Worm (Caenorhabditis elegans): Measurements from ENCODE around the gene nhr-93.

nhr-93 gene

DNA sequence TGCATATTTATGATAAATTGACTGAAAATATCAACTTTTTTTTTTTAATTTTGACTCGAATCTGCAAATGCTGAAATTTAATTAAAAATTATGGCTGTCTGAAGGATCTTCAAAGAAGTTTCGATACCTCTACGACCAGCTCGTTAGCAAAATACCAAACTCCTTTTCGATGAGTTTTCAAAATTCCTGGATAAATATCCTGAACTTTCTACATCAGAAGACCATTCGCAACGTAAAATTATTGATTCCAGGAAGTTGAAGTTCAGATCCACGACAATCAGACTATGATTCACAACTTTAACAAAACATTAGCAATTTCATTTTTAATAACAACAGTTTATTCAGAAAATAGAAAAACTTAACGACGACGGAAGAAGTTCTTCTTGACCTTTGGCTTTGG, 46.8 kb upstream of the nhr-93 start (continued):
- peak; percentile 48 for TF ChIP-seq lsl-1 (GFP tag; optimal IDR thresholded peaks at IDR 0.05)
- no peak for TF ChIP-seq dox-1 (GFP tag; IDR thresholded peaks at IDR 0.05)
- peak; percentile 73 for TF ChIP-seq hsf-1 (GFP tag; IDR thresholded peaks at IDR 0.05)
- peak; percentile 19; the same call in 1 of the 2 replicates for TF ChIP-seq attf-3 (GFP tag; conservative IDR thresholded peaks at IDR 0.05)
- TF ChIP-seq cebp-2 (GFP tag; IDR thresholded peaks at IDR 0.05), result 0 out of 2 replicates have a peak, but pooled peaks have one; percentile 52
- no peak for TF ChIP-seq lir-1 (GFP tag; conservative IDR thresholded peaks at IDR 0.05)
- TF ChIP-seq zim-3 (tag; optimal IDR thresholded peaks at IDR 0.05), result no peak
- peak; percentile 73 for TF ChIP-seq tlf-1 (GFP tag; optimal IDR thresholded peaks at IDR 0.05)
- no peak for TF ChIP-seq ztf-3 (GFP tag; optimal IDR thresholded peaks at IDR 0.05)
- no peak for TF ChIP-seq F37B4.10 (GFP tag; IDR thresholded peaks at IDR 0.05)
- peak; percentile 48 for TF ChIP-seq xnd-1 (tag; optimal IDR thresholded peaks at IDR 0.05)
- peak; percentile 90 for TF ChIP-seq unc-130 (GFP tag; optimal IDR thresholded peaks at IDR 0.05)
- TF ChIP-seq B0336.3 (GFP tag; IDR thresholded peaks at IDR 0.05), result peak; percentile 93
- no peak for TF ChIP-seq madf-3 (GFP tag; IDR thresholded peaks at IDR 0.05)
- no peak for TF ChIP-seq ceh-58 (GFP tag; IDR thresholded peaks at IDR 0.05)
- TF ChIP-seq lin-40 (tag; optimal IDR thresholded peaks at IDR 0.05), result no peak
- TF ChIP-seq mcd-1 (GFP tag; IDR thresholded peaks at IDR 0.05), result peak; percentile 29; the same call in 1 of the 2 replicates
- TF ChIP-seq ceh-100 (GFP tag; IDR thresholded peaks at IDR 0.05), result peak; percentile 33; the same call in 1 of the 2 replicates
- no peak for TF ChIP-seq nhr-27 (tag; optimal IDR thresholded peaks at IDR 0.05)
- TF ChIP-seq T07F8.4 (tag; optimal IDR thresholded peaks at IDR 0.05), result no peak
- TF ChIP-seq nhr-80 (tag; optimal IDR thresholded peaks at IDR 0.05), result no peak
- TF ChIP-seq Y53G8AR.9 (GFP tag; conservative IDR thresholded peaks at IDR 0.05), result peak; percentile 77
- TF ChIP-seq mxl-1 (tag; optimal IDR thresholded peaks at IDR 0.05), result peak; percentile 21
- TF ChIP-seq T26A5.8 (tag; optimal IDR thresholded peaks at IDR 0.05), result no peak
- TF ChIP-seq egl-44 (GFP tag; IDR thresholded peaks at IDR 0.05), result no peak
- TF ChIP-seq hlh-26 (GFP tag; conservative IDR thresholded peaks at IDR 0.05), result no peak
- peak; percentile 85 for TF ChIP-seq snpc-1.3 (tag; optimal IDR thresholded peaks at IDR 0.05; ENCODE audit: insufficient read depth)
- no peak for TF ChIP-seq chd-7 (tag; optimal IDR thresholded peaks at IDR 0.05)
- no peak for TF ChIP-seq ceh-91 (GFP tag; IDR thresholded peaks at IDR 0.05)
- TF ChIP-seq let-607 (tag; optimal IDR thresholded peaks at IDR 0.05), result peak in 1 of 2 experiments; percentile 7
- TF ChIP-seq hmg-1.2 (GFP tag; IDR thresholded peaks at IDR 0.05), result no peak; the same call in 1 of the 2 replicates
- TF ChIP-seq C17E4.6 (GFP tag; IDR thresholded peaks at IDR 0.05), result peak; percentile 54; the same call in 1 of the 2 replicates
- TF ChIP-seq attf-6 (GFP tag; IDR thresholded peaks at IDR 0.05), result 0 out of 2 replicates have a peak, but pooled peaks have one; percentile 61
- no peak for TF ChIP-seq F55B11.4 (tag; optimal IDR thresholded peaks at IDR 0.05; ENCODE audit: borderline replicate concordance, insufficient read depth)
- peak; percentile 9 for TF ChIP-seq F52B5.7 (tag; optimal IDR thresholded peaks at IDR 0.05)
- TF ChIP-seq unc-62 (GFP tag; optimal IDR thresholded peaks at IDR 0.05), result no peak
- no peak for TF ChIP-seq sea-2 (GFP tag; IDR thresholded peaks at IDR 0.05)
- no peak; the same call in 1 of the 2 replicates for TF ChIP-seq madf-8 (GFP tag; conservative IDR thresholded peaks at IDR 0.05)
- peak; percentile 5 for TF ChIP-seq ztf-18 (tag; optimal IDR thresholded peaks at IDR 0.05)
- TF ChIP-seq nfya-2 (GFP tag; IDR thresholded peaks at IDR 0.05), result no peak
- TF ChIP-seq ama-1 (optimal IDR thresholded peaks at IDR 0.05), result no peak
- TF ChIP-seq ama-1 (GFP tag; optimal IDR thresholded peaks at IDR 0.05), result peak; percentile 67 to 71
- peak; percentile 88 for TF ChIP-seq D2030.7 (GFP tag; IDR thresholded peaks at IDR 0.05)
- TF ChIP-seq die-1 (tag; optimal IDR thresholded peaks at IDR 0.05), result no peak
- no peak for TF ChIP-seq gei-17 (GFP tag; optimal IDR thresholded peaks at IDR 0.05)
- TF ChIP-seq mes-4 (tag; optimal IDR thresholded peaks at IDR 0.05), result no peak
- peak; percentile 68 for TF ChIP-seq Y79H2A.3 (GFP tag; conservative IDR thresholded peaks at IDR 0.05)
- TF ChIP-seq Y67H2A.10 (GFP tag; conservative IDR thresholded peaks at IDR 0.05), result no peak
- TF ChIP-seq F23B12.7 (tag; optimal IDR thresholded peaks at IDR 0.05; ENCODE audit: insufficient read depth), result no peak
